Fruit fly (Drosophila melanogaster) whole organism, embryonic: ENCODE results near the gene CG1703.

ENCODE experiments used
- Atf-2 ChIP-seq: fragments of 200-800 bp; sonication (Bioruptor generic); optimal IDR thresholded peaks from 2 replicates; lab custom pipeline; 2016; ENCODE audit warnings: missing biosample characterization, missing genetic modification characterization
- B-H1 ChIP-seq: fragments of 200-800 bp; sonication (Bioruptor generic); IDR thresholded peaks from 3 replicates; pipeline ENCODE4 v1.3.6; 2022; ENCODE audit warnings: missing biosample characterization, missing genetic modification characterization
- CG10321 ChIP-seq: fragments of 200-800 bp; sonication (Bioruptor generic); IDR thresholded peaks from 2 replicates; pipeline ENCODE4 v1.3.6; 2022; ENCODE audit warnings: missing biosample characterization, missing genetic modification characterization
- CG1233 ChIP-seq: fragments of 200-800 bp; sonication (Bioruptor generic); optimal IDR thresholded peaks from 4 replicates; lab custom pipeline; 2018; ENCODE audit warnings: missing biosample characterization, mild to moderate bottlenecking, missing genetic modification characterization
- CG17359 ChIP-seq: fragments of 200-800 bp; sonication (Bioruptor generic); optimal IDR thresholded peaks from 3 replicates; lab custom pipeline; 2018; ENCODE audit warnings: missing biosample characterization, mild to moderate bottlenecking, missing genetic modification characterization, moderate library complexity
- CG17385 ChIP-seq: fragments of 200-800 bp; sonication (Bioruptor generic); optimal IDR thresholded peaks from 3 replicates; lab custom pipeline; 2018; ENCODE audit warnings: missing biosample characterization, mild to moderate bottlenecking, missing genetic modification characterization
- CG17912 ChIP-seq: fragments of 200-800 bp; sonication (Bioruptor generic); optimal IDR thresholded peaks from 2 replicates; lab custom pipeline; 2018; ENCODE audit warnings: missing biosample characterization, mild to moderate bottlenecking, missing genetic modification characterization
- CG18262 ChIP-seq: fragments of 200-800 bp; optimal IDR thresholded peaks from 3 replicates; lab custom pipeline; 2019; ENCODE audit warnings: missing biosample characterization, mild to moderate bottlenecking, missing genetic modification characterization, moderate library complexity
- CG30431 ChIP-seq: fragments of 200-800 bp; sonication (Bioruptor generic); optimal IDR thresholded peaks from 2 replicates; lab custom pipeline; 2017; ENCODE audit warnings: missing biosample characterization, missing genetic modification characterization
- CG31224 ChIP-seq: fragments of 200-800 bp; sonication (Bioruptor generic); IDR thresholded peaks from 2 replicates; pipeline ENCODE4 v1.3.6; 2022; ENCODE audit warnings: missing biosample characterization, missing genetic modification characterization
- CG3281 ChIP-seq: fragments of 200-800 bp; sonication (Bioruptor generic); optimal IDR thresholded peaks from 3 replicates; lab custom pipeline; 2017; ENCODE audit warnings: missing biosample characterization, mild to moderate bottlenecking, missing genetic modification characterization
- CG42726 ChIP-seq: fragments of 200-800 bp; sonication (Bioruptor generic); IDR thresholded peaks from 2 replicates; pipeline ENCODE4 v1.3.6; 2022; ENCODE audit warnings: missing biosample characterization, missing genetic modification characterization; ENCODE audit not compliant: partially characterized antibody
- CG4404 ChIP-seq: fragments of 200-800 bp; sonication (Bioruptor generic); IDR thresholded peaks from 2 replicates; pipeline ENCODE4 v1.3.6; 2022; ENCODE audit warnings: missing biosample characterization, missing genetic modification characterization
- CG4617 ChIP-seq: fragments of 200-800 bp; sonication (Bioruptor generic); optimal IDR thresholded peaks from 3 replicates; lab custom pipeline; 2016; ENCODE audit warnings: missing biosample characterization, missing genetic modification characterization, borderline replicate concordance
- CG4820 ChIP-seq: fragments of 200-800 bp; sonication (Bioruptor generic); optimal IDR thresholded peaks from 3 replicates; lab custom pipeline; 2016; ENCODE audit warnings: missing biosample characterization, missing genetic modification characterization
- CG7271 ChIP-seq: fragments of 200-800 bp; sonication (Bioruptor generic); optimal IDR thresholded peaks from 2 replicates; lab custom pipeline; 2018; ENCODE audit warnings: missing biosample characterization, mild to moderate bottlenecking, missing genetic modification characterization, moderate library complexity
- CG7372 ChIP-seq: fragments of 200-800 bp; sonication (Bioruptor generic); IDR thresholded peaks from 2 replicates; pipeline ENCODE4 v1.3.6; 2022; ENCODE audit warnings: missing biosample characterization, missing genetic modification characterization
- CG9437 ChIP-seq: fragments of 200-800 bp; sonication (Bioruptor generic); optimal IDR thresholded peaks from 2 replicates; lab custom pipeline; 2018; ENCODE audit warnings: missing biosample characterization, mild to moderate bottlenecking, missing genetic modification characterization
- D19A ChIP-seq: fragments of 200-800 bp; optimal IDR thresholded peaks from 3 replicates; lab custom pipeline; 2019; ENCODE audit warnings: missing biosample characterization, mild to moderate bottlenecking, missing genetic modification characterization, moderate library complexity
- Dek ChIP-seq: fragments of 200-800 bp; sonication (Bioruptor generic); optimal IDR thresholded peaks from 3 replicates; lab custom pipeline; 2019; ENCODE audit warnings: missing biosample characterization, mild to moderate bottlenecking, missing genetic modification characterization, moderate library complexity
- E2f2 ChIP-seq: fragments of 200-800 bp; sonication (Bioruptor generic); IDR thresholded peaks from 2 replicates; pipeline ENCODE4 v1.3.6; 2022; ENCODE audit warnings: missing biosample characterization, missing genetic modification characterization
- HLH4C ChIP-seq: fragments of 200-800 bp; sonication (Bioruptor generic); IDR thresholded peaks from 3 replicates; pipeline ENCODE4 v1.3.6; 2022; ENCODE audit warnings: missing biosample characterization, missing genetic modification characterization; ENCODE audit not compliant: partially characterized antibody
- HmgZ ChIP-seq: fragments of 200-800 bp; sonication (Bioruptor generic); optimal IDR thresholded peaks from 2 replicates; lab custom pipeline; 2018; ENCODE audit warnings: missing biosample characterization, mild to moderate bottlenecking, missing genetic modification characterization
- Lpt ChIP-seq: fragments of >200 bp; optimal IDR thresholded peaks from 2 replicates; lab custom pipeline; 2018; ENCODE audit warnings: missing biosample characterization, missing genetic modification characterization
- MESR4 ChIP-seq: fragments of 200-800 bp; sonication (Bioruptor generic); optimal IDR thresholded peaks from 2 replicates; lab custom pipeline; 2018; ENCODE audit warnings: missing biosample characterization, mild to moderate bottlenecking, missing genetic modification characterization, moderate library complexity
- NK7.1 ChIP-seq: fragments of 200-800 bp; sonication (Bioruptor generic); optimal IDR thresholded peaks from 3 replicates; lab custom pipeline; 2016; ENCODE audit warnings: missing biosample characterization, missing genetic modification characterization
- Nf-YA ChIP-seq: fragments of 200-800 bp; sonication (Bioruptor generic); IDR thresholded peaks from 2 replicates; pipeline ENCODE4 v1.3.6; 2022; ENCODE audit warnings: missing biosample characterization, missing genetic modification characterization
- Oli ChIP-seq: fragments of 200-800 bp; sonication (Bioruptor generic); optimal IDR thresholded peaks from 2 replicates; lab custom pipeline; 2018; ENCODE audit warnings: missing biosample characterization, mild to moderate bottlenecking, missing genetic modification characterization, moderate library complexity
- Sox100B ChIP-seq: fragments of 200-800 bp; sonication (Bioruptor generic); optimal IDR thresholded peaks from 3 replicates; lab custom pipeline; 2018; ENCODE audit warnings: missing biosample characterization, mild to moderate bottlenecking, missing genetic modification characterization
- Sry-δ ChIP-seq: fragments of 200-800 bp; sonication (Bioruptor generic); optimal IDR thresholded peaks from 2 replicates; lab custom pipeline; 2016; ENCODE audit warnings: missing biosample characterization, missing genetic modification characterization
- Stat92E ChIP-seq, 3 experiments: fragments of >200 bp in 2 of 3; fragments of 200-800 bp in 1 of 3; sonication (Bioruptor generic) in 1 of 3; optimal IDR thresholded peaks; 2 replicates each; lab custom pipeline; 2017 to 2019; ENCODE audit warnings: missing biosample characterization in 3 of 3, missing genetic modification characterization in 3 of 3, mild to moderate bottlenecking in 1 of 3, moderate library complexity in 1 of 3
- ap ChIP-seq: fragments of 200-800 bp; sonication (Bioruptor generic); IDR thresholded peaks from 2 replicates; pipeline ENCODE4 v1.3.6; 2022; ENCODE audit warnings: missing biosample characterization, missing genetic modification characterization
- ara ChIP-seq: fragments of 200-800 bp; sonication (Bioruptor generic); IDR thresholded peaks from 2 replicates; pipeline ENCODE4 v1.3.6; 2022; ENCODE audit warnings: missing biosample characterization, missing genetic modification characterization
- bowl ChIP-seq: fragments of 200-800 bp; sonication (Bioruptor generic); IDR thresholded peaks from 2 replicates; pipeline ENCODE4 v1.3.6; 2022; ENCODE audit warnings: missing biosample characterization, missing genetic modification characterization
- bsh ChIP-seq, 2 experiments: fragments of 200-800 bp; sonication (Bioruptor generic); optimal IDR thresholded peaks; 2 replicates each; lab custom pipeline; 2017 to 2018; ENCODE audit warnings: mild to moderate bottlenecking in 2 of 2, missing biosample characterization in 2 of 2, missing genetic modification characterization in 2 of 2, moderate library complexity in 1 of 2
- danr ChIP-seq: fragments of 200-800 bp; sonication (Bioruptor generic); IDR thresholded peaks from 2 replicates; pipeline ENCODE4 v1.3.6; 2022; ENCODE audit warnings: missing biosample characterization, missing genetic modification characterization
- dysf ChIP-seq: fragments of 200-800 bp; sonication (Bioruptor generic); IDR thresholded peaks from 3 replicates; pipeline ENCODE4 v1.3.6; 2022; ENCODE audit warnings: missing biosample characterization, missing genetic modification characterization
- fd64A ChIP-seq: fragments of 200-800 bp; sonication (Bioruptor generic); optimal IDR thresholded peaks from 3 replicates; lab custom pipeline; 2018; ENCODE audit warnings: missing biosample characterization, mild to moderate bottlenecking, missing genetic modification characterization
- fd96Cb ChIP-seq: fragments of 200-800 bp; sonication (Bioruptor generic); optimal IDR thresholded peaks from 2 replicates; lab custom pipeline; 2018; ENCODE audit warnings: missing biosample characterization, mild to moderate bottlenecking, missing genetic modification characterization, moderate library complexity
- fru ChIP-seq: fragments of >200 bp; optimal IDR thresholded peaks from 2 replicates; lab custom pipeline; 2017
- kah ChIP-seq: fragments of 200-800 bp; sonication (Bioruptor generic); optimal IDR thresholded peaks from 2 replicates; lab custom pipeline; 2018; ENCODE audit warnings: missing biosample characterization, mild to moderate bottlenecking, missing genetic modification characterization
- lmd ChIP-seq: fragments of 200-800 bp; sonication (Bioruptor generic); IDR thresholded peaks from 2 replicates; pipeline ENCODE4 v1.3.6; 2022; ENCODE audit warnings: missing biosample characterization, missing genetic modification characterization
- nau ChIP-seq: fragments of 200-800 bp; sonication (Bioruptor generic); optimal IDR thresholded peaks from 3 replicates; lab custom pipeline; 2017; ENCODE audit warnings: missing biosample characterization, mild to moderate bottlenecking, missing genetic modification characterization, missing genetic modification reagents
- otp ChIP-seq: fragments of 200-800 bp; sonication (Bioruptor generic); IDR thresholded peaks from 3 replicates; pipeline ENCODE4, ENCODE4 v1.3.6; 2022; ENCODE audit warnings: missing biosample characterization, missing genetic modification characterization
- pum ChIP-seq: fragments of 200-800 bp; sonication (Bioruptor generic); optimal IDR thresholded peaks from 2 replicates; lab custom pipeline; 2016; ENCODE audit warnings: missing biosample characterization, missing genetic modification characterization
- sob ChIP-seq: fragments of 200-800 bp; sonication (Bioruptor generic); IDR thresholded peaks from 2 replicates; pipeline ENCODE4 v1.3.6; 2022; ENCODE audit warnings: missing biosample characterization, missing genetic modification characterization
- ssp ChIP-seq: fragments of 200-800 bp; sonication (Bioruptor generic); IDR thresholded peaks from 2 replicates; pipeline ENCODE4 v1.3.6; 2022; ENCODE audit warnings: missing biosample characterization, missing genetic modification characterization
- tna ChIP-seq: fragments of 200-800 bp; sonication (Bioruptor generic); IDR thresholded peaks from 2 replicates; pipeline ENCODE4 v1.3.6; 2022; ENCODE audit warnings: missing biosample characterization, missing genetic modification characterization; ENCODE audit not compliant: partially characterized antibody
- wor ChIP-seq: fragments of 200-800 bp; sonication (Bioruptor generic); IDR thresholded peaks from 2 replicates; pipeline ENCODE4 v1.3.6; 2022; ENCODE audit warnings: missing biosample characterization, missing genetic modification characterization

CG1703 gene

dm6 chrX:11580200-11580840 is 31.4 kb upstream of the CG1703 start, which contains the start of gene nod (continued):
- no peak for TF ChIP-seq CG17912 (GFP tag; lab: Kevin White, UChicago)
- 0 out of 2 replicates have a peak, but pooled peaks have one; percentile 17 for TF ChIP-seq danr (GFP tag; lab: Robert Waterston, UW)
- peak; percentile 48 for TF ChIP-seq ap (GFP tag; lab: Robert Waterston, UW)
- peak; percentile 83 for TF ChIP-seq E2f2 (GFP tag; lab: Robert Waterston, UW)
- TF ChIP-seq CG7372: 0 out of 2 replicates have a peak, but pooled peaks have one; percentile 21
- TF ChIP-seq pum (GFP tag; lab: Kevin White, UChicago): peak; percentile 51
- TF ChIP-seq Sox100B: no peak
- peak; percentile 26; the same call in 1 of the 2 replicates for TF ChIP-seq ssp (GFP tag; lab: Robert Waterston, UW)
- peak; percentile 42; the same call in 1 of the 2 replicates for TF ChIP-seq lmd (GFP tag; lab: Robert Waterston, UW)
- TF ChIP-seq CG18262 (tag; lab: Kevin White, UChicago): peak; percentile 55
- TF ChIP-seq ara (GFP tag; lab: Robert Waterston, UW): peak; percentile 50; the same call in 1 of the 2 replicates
- TF ChIP-seq otp (GFP tag; lab: Robert Waterston, UW): 0 out of 3 replicates have a peak, but pooled peaks have one; percentile 5
- TF ChIP-seq bsh (GFP tag; optimal IDR thresholded peaks at IDR 0.05; lab: Kevin White, UChicago): peak in 1 of 2 experiments; percentile 57
- TF ChIP-seq CG17385: peak; percentile 17
- TF ChIP-seq nau: no peak
- peak; percentile 74; the same call in 2 of the 3 replicates for TF ChIP-seq dysf
- TF ChIP-seq CG1233 (GFP tag; lab: Kevin White, UChicago): peak; percentile 52
- peak; percentile 50 for TF ChIP-seq Oli (tag; lab: Kevin White, UChicago)
- TF ChIP-seq CG3281: peak; percentile 51
- peak; percentile 78 for TF ChIP-seq CG10321 (GFP tag; lab: Robert Waterston, UW)
- no peak for TF ChIP-seq Lpt (GFP tag; lab: Kevin White, UChicago)
- peak; percentile 55; the same call in 1 of the 2 replicates for TF ChIP-seq sob
- 0 out of 2 replicates have a peak, but pooled peaks have one; percentile 32 for TF ChIP-seq CG42726 (GFP tag; lab: Robert Waterston, UW)
- 0 out of 3 replicates have a peak, but pooled peaks have one; percentile 18 for TF ChIP-seq B-H1 (GFP tag; lab: Robert Waterston, UW)
- TF ChIP-seq fd96Cb (tag; lab: Kevin White, UChicago): peak; percentile 45
- peak; percentile 56 for TF ChIP-seq CG4820 (GFP tag; lab: Kevin White, UChicago)
- TF ChIP-seq bowl (GFP tag; lab: Robert Waterston, UW): no peak
- peak; percentile 69 for TF ChIP-seq CG17359 (tag; lab: Kevin White, UChicago)
- TF ChIP-seq CG9437: peak; percentile 34
- TF ChIP-seq Nf-YA (GFP tag; lab: Robert Waterston, UW): peak; percentile 35; the same call in 1 of the 2 replicates
- TF ChIP-seq CG7271 (tag; lab: Kevin White, UChicago): no peak
- TF ChIP-seq tna (GFP tag; lab: Robert Waterston, UW): peak; percentile 38; the same call in 1 of the 2 replicates
- peak; percentile 36 for TF ChIP-seq MESR4 (GFP tag; lab: Kevin White, UChicago)
- TF ChIP-seq fd64A (GFP tag; lab: Kevin White, UChicago): no peak
- peak; percentile 34; the same call in 1 of the 2 replicates for TF ChIP-seq wor (GFP tag; lab: Robert Waterston, UW)
- peak; percentile 27 for TF ChIP-seq CG4617 (GFP tag; lab: Kevin White, UChicago)
- peak; percentile 24 for TF ChIP-seq D19A
- TF ChIP-seq kah (GFP tag; lab: Kevin White, UChicago): no peak
- no peak for TF ChIP-seq fru (lab: Kevin White, UChicago)
- no peak for TF ChIP-seq Stat92E (GFP tag; optimal IDR thresholded peaks at IDR 0.05; lab: Kevin White, UChicago)
- peak; percentile 69 for TF ChIP-seq Atf-2 (GFP tag; lab: Kevin White, UChicago)
- TF ChIP-seq Sry-δ (GFP tag; lab: Kevin White, UChicago): peak; percentile 97
- TF ChIP-seq CG31224 (GFP tag; lab: Robert Waterston, UW): no peak
- peak; percentile 26 for TF ChIP-seq Dek (tag; lab: Kevin White, UChicago)
- peak; percentile 35 for TF ChIP-seq CG30431 (GFP tag; lab: Kevin White, UChicago)
- TF ChIP-seq CG4404 (GFP tag; lab: Robert Waterston, UW): peak; percentile 42
- no peak for TF ChIP-seq HLH4C
- TF ChIP-seq NK7.1 (GFP tag; lab: Kevin White, UChicago): peak; percentile 12
- peak; percentile 28 for TF ChIP-seq HmgZ
